Fruit fly (Drosophila melanogaster) whole organism, embryonic: ENCODE data around the gene Claspin.

Experiments used
- Abd-B ChIP-seq: fragments of 200-800 bp; sonication (Bioruptor generic); optimal IDR thresholded peaks from 2 replicates; lab custom pipeline; 2018; ENCODE audit warnings: missing biosample characterization, mild to moderate bottlenecking, missing genetic modification characterization, moderate library complexity
- CG10274 ChIP-seq: fragments of 200-800 bp; sonication (Bioruptor generic); optimal IDR thresholded peaks from 3 replicates; lab custom pipeline; 2017; ENCODE audit warnings: missing biosample characterization, mild to moderate bottlenecking, missing genetic modification characterization
- CG11247 ChIP-seq: fragments of 200-800 bp; sonication (Bioruptor generic); IDR thresholded peaks from 2 replicates; pipeline ENCODE4 v1.3.6; 2022; ENCODE audit warnings: missing biosample characterization, missing genetic modification characterization
- CG12155 ChIP-seq: fragments of 200-800 bp; sonication (Bioruptor generic); optimal IDR thresholded peaks from 3 replicates; lab custom pipeline; 2016; ENCODE audit warnings: missing biosample characterization, missing genetic modification characterization
- CG12299 ChIP-seq: fragments of 200-800 bp; sonication (Bioruptor generic); optimal IDR thresholded peaks from 2 replicates; lab custom pipeline; 2018; ENCODE audit warnings: missing biosample characterization, mild to moderate bottlenecking, missing genetic modification characterization
- CG15479 ChIP-seq: fragments of 200-800 bp; sonication (Bioruptor generic); optimal IDR thresholded peaks from 3 replicates; lab custom pipeline; 2019; ENCODE audit warnings: missing biosample characterization, mild to moderate bottlenecking, missing genetic modification characterization, moderate library complexity
- CG15514 ChIP-seq: fragments of 200-800 bp; sonication (Bioruptor generic); optimal IDR thresholded peaks from 3 replicates; lab custom pipeline; 2017; ENCODE audit warnings: missing biosample characterization, missing genetic modification characterization, mild to moderate bottlenecking, moderate library complexity, missing genetic modification reagents
- CG1647 ChIP-seq: fragments of 200-800 bp; sonication (Bioruptor generic); optimal IDR thresholded peaks from 3 replicates; lab custom pipeline; 2016; ENCODE audit warnings: missing biosample characterization, missing genetic modification characterization
- CG17361 ChIP-seq: fragments of 200-800 bp; sonication (Bioruptor generic); IDR thresholded peaks from 3 replicates; pipeline ENCODE4 v1.3.6; 2022; ENCODE audit warnings: missing biosample characterization, missing genetic modification characterization
- CG18262 ChIP-seq: fragments of 200-800 bp; optimal IDR thresholded peaks from 3 replicates; lab custom pipeline; 2019; ENCODE audit warnings: missing biosample characterization, mild to moderate bottlenecking, missing genetic modification characterization, moderate library complexity
- CG4328 ChIP-seq: fragments of 200-800 bp; sonication (Bioruptor generic); optimal IDR thresholded peaks from 3 replicates; lab custom pipeline; 2017; ENCODE audit warnings: missing biosample characterization, missing genetic modification reagents, missing genetic modification characterization
- CG4820 ChIP-seq: fragments of 200-800 bp; sonication (Bioruptor generic); optimal IDR thresholded peaks from 3 replicates; lab custom pipeline; 2016; ENCODE audit warnings: missing biosample characterization, missing genetic modification characterization
- CG6654 ChIP-seq: fragments of 200-800 bp; sonication (Bioruptor generic); optimal IDR thresholded peaks from 2 replicates; lab custom pipeline; 2017; ENCODE audit warnings: missing biosample characterization, mild to moderate bottlenecking, missing genetic modification characterization
- CG6689 ChIP-seq: fragments of 200-800 bp; sonication (Bioruptor generic); IDR thresholded peaks from 2 replicates; pipeline ENCODE4 v1.3.6; 2022; ENCODE audit warnings: missing biosample characterization, missing genetic modification characterization
- CoRest ChIP-seq: fragments of 200-800 bp; sonication (Bioruptor generic); optimal IDR thresholded peaks from 3 replicates; lab custom pipeline; 2018; ENCODE audit warnings: missing biosample characterization, mild to moderate bottlenecking, missing genetic modification characterization, moderate library complexity
- CrebB ChIP-seq: fragments of 200-800 bp; sonication (Bioruptor generic); optimal IDR thresholded peaks from 3 replicates; lab custom pipeline; 2018; ENCODE audit warnings: missing biosample characterization, mild to moderate bottlenecking, missing genetic modification characterization
- D ChIP-seq, 2 experiments: fragments of 200-800 bp in 1 of 2; fragments of >200 bp in 1 of 2; sonication (Bioruptor generic) in 1 of 2; optimal IDR thresholded peaks; 2 replicates in 1 of 2; 3 replicates in 1 of 2; lab custom pipeline; 2017; ENCODE audit warnings: mild to moderate bottlenecking in 1 of 2, missing biosample characterization in 1 of 2, missing genetic modification characterization in 1 of 2, missing genetic modification reagents in 1 of 2
- Dp ChIP-seq: fragments of 200-800 bp; sonication (Bioruptor generic); optimal IDR thresholded peaks from 2 replicates; lab custom pipeline; 2018; ENCODE audit warnings: missing biosample characterization, mild to moderate bottlenecking, missing genetic modification characterization, moderate library complexity
- E2f1 ChIP-seq: fragments of 200-800 bp; sonication (Bioruptor generic); IDR thresholded peaks from 2 replicates; pipeline ENCODE4 v1.3.6; 2022; ENCODE audit warnings: missing biosample characterization, missing genetic modification characterization
- Fer3 ChIP-seq: fragments of 200-800 bp; sonication (Bioruptor generic); optimal IDR thresholded peaks from 2 replicates; lab custom pipeline; 2018; ENCODE audit warnings: missing biosample characterization, mild to moderate bottlenecking, missing genetic modification characterization, moderate library complexity
- Gug ChIP-seq: fragments of 200-800 bp; sonication (Bioruptor generic); IDR thresholded peaks from 4 replicates; pipeline ENCODE4 v1.3.6; 2022; ENCODE audit warnings: missing biosample characterization, missing genetic modification characterization
- HLHmδ ChIP-seq: fragments of 200-800 bp; sonication (Bioruptor generic); optimal IDR thresholded peaks from 2 replicates; lab custom pipeline; 2018; ENCODE audit warnings: missing biosample characterization, mild to moderate bottlenecking, missing genetic modification characterization, moderate library complexity
- Hmr ChIP-seq: fragments of 200-800 bp; sonication (Bioruptor generic); optimal IDR thresholded peaks from 3 replicates; lab custom pipeline; 2017; ENCODE audit warnings: mild to moderate bottlenecking, missing biosample characterization, missing genetic modification reagents, missing genetic modification characterization
- Mad ChIP-seq: fragments of 200-800 bp; sonication (Bioruptor generic); optimal IDR thresholded peaks from 2 replicates; lab custom pipeline; 2016; ENCODE audit warnings: missing biosample characterization, missing genetic modification characterization
- Meics ChIP-seq: fragments of 200-800 bp; sonication (Bioruptor generic); optimal IDR thresholded peaks from 2 replicates; lab custom pipeline; 2017; ENCODE audit warnings: missing biosample characterization, mild to moderate bottlenecking, missing genetic modification characterization
- NFAT ChIP-seq: fragments of 200-800 bp; sonication (Bioruptor generic); IDR thresholded peaks from 2 replicates; pipeline ENCODE4 v1.3.6; 2022; ENCODE audit warnings: missing biosample characterization, missing genetic modification characterization
- Oli ChIP-seq: fragments of 200-800 bp; sonication (Bioruptor generic); optimal IDR thresholded peaks from 2 replicates; lab custom pipeline; 2018; ENCODE audit warnings: missing biosample characterization, mild to moderate bottlenecking, missing genetic modification characterization, moderate library complexity
- Optix ChIP-seq: fragments of 200-800 bp; sonication (Bioruptor generic); IDR thresholded peaks from 3 replicates; pipeline ENCODE4 v1.3.6; 2022; ENCODE audit warnings: missing biosample characterization, missing genetic modification characterization
- Ravus ChIP-seq: fragments of 200-800 bp; sonication (Bioruptor generic); IDR thresholded peaks from 2 replicates; pipeline ENCODE4 v1.3.6; 2022; ENCODE audit warnings: missing biosample characterization, missing genetic modification characterization
- Sox102F ChIP-seq: fragments of 200-800 bp; sonication (Bioruptor generic); optimal IDR thresholded peaks from 2 replicates; lab custom pipeline; 2018; ENCODE audit warnings: missing biosample characterization, mild to moderate bottlenecking, missing genetic modification characterization, moderate library complexity
- Usf ChIP-seq: fragments of 200-800 bp; sonication (Bioruptor generic); optimal IDR thresholded peaks from 2 replicates; lab custom pipeline; 2017; ENCODE audit warnings: missing genotype, missing biosample characterization, missing genetic modification characterization
- ash1 ChIP-seq: fragments of 200-800 bp; sonication (Bioruptor generic); optimal IDR thresholded peaks from 2 replicates; lab custom pipeline; 2018; ENCODE audit warnings: missing biosample characterization, mild to moderate bottlenecking, missing genetic modification characterization
- bbx ChIP-seq: fragments of 200-800 bp; sonication (Bioruptor generic); IDR thresholded peaks from 2 replicates; pipeline ENCODE4 v1.3.6; 2022; ENCODE audit warnings: missing biosample characterization, missing genetic modification characterization; ENCODE audit not compliant: partially characterized antibody
- corto ChIP-seq: fragments of 200-800 bp; sonication (Bioruptor generic); optimal IDR thresholded peaks from 2 replicates; lab custom pipeline; 2016; ENCODE audit warnings: missing biosample characterization, mild to moderate bottlenecking, missing genetic modification characterization, moderate library complexity
- croc ChIP-seq: fragments of 200-800 bp; sonication (Bioruptor generic); conservative IDR thresholded peaks from 3 replicates; pipeline ENCODE4 v1.3.6; 2022; ENCODE audit warnings: missing biosample characterization, missing genetic modification characterization
- disco-r ChIP-seq: fragments of 200-800 bp; sonication (Bioruptor generic); optimal IDR thresholded peaks from 2 replicates; lab custom pipeline; 2016; ENCODE audit warnings: missing biosample characterization, missing genetic modification characterization
- dysf ChIP-seq: fragments of 200-800 bp; sonication (Bioruptor generic); IDR thresholded peaks from 3 replicates; pipeline ENCODE4 v1.3.6; 2022; ENCODE audit warnings: missing biosample characterization, missing genetic modification characterization
- en ChIP-seq: fragments of 200-800 bp; sonication (Bioruptor generic); optimal IDR thresholded peaks from 2 replicates; lab custom pipeline; 2016; ENCODE audit warnings: missing biosample characterization, missing genetic modification characterization
- fru ChIP-seq: fragments of >200 bp; optimal IDR thresholded peaks from 2 replicates; lab custom pipeline; 2017
- gce ChIP-seq: fragments of 200-800 bp; sonication (Bioruptor generic); IDR thresholded peaks from 3 replicates; pipeline ENCODE4 v1.3.6; 2022; ENCODE audit warnings: missing biosample characterization, missing genetic modification characterization
- insv ChIP-seq, 2 experiments: fragments of 200-800 bp; sonication (Bioruptor generic); optimal IDR thresholded peaks; 3 replicates each; lab custom pipeline; 2016 to 2018; ENCODE audit warnings: missing biosample characterization in 2 of 2, missing genetic modification characterization in 2 of 2
- nau ChIP-seq: fragments of 200-800 bp; sonication (Bioruptor generic); optimal IDR thresholded peaks from 3 replicates; lab custom pipeline; 2017; ENCODE audit warnings: missing biosample characterization, mild to moderate bottlenecking, missing genetic modification characterization, missing genetic modification reagents
- nmo ChIP-seq: fragments of 200-800 bp; sonication (Bioruptor generic); optimal IDR thresholded peaks from 2 replicates; lab custom pipeline; 2018; ENCODE audit warnings: missing biosample characterization, mild to moderate bottlenecking, missing genetic modification characterization, moderate library complexity
- pb ChIP-seq: fragments of 200-800 bp; sonication (Bioruptor generic); optimal IDR thresholded peaks from 3 replicates; lab custom pipeline; 2016; ENCODE audit warnings: missing biosample characterization, missing genetic modification characterization
- phol ChIP-seq: fragments of 200-800 bp; sonication (Bioruptor generic); optimal IDR thresholded peaks from 3 replicates; lab custom pipeline; 2018; ENCODE audit warnings: missing biosample characterization, mild to moderate bottlenecking, missing genetic modification characterization, moderate library complexity
- repo ChIP-seq: fragments of 200-800 bp; sonication (Bioruptor generic); optimal IDR thresholded peaks from 2 replicates; lab custom pipeline; 2016; ENCODE audit warnings: missing biosample characterization, missing genetic modification characterization
- sd ChIP-seq: fragments of 200-800 bp; sonication (Bioruptor generic); optimal IDR thresholded peaks from 3 replicates; lab custom pipeline; 2018; ENCODE audit warnings: missing biosample characterization, mild to moderate bottlenecking, missing genetic modification characterization, moderate library complexity
- sqz ChIP-seq: fragments of 200-800 bp; sonication (Bioruptor generic); optimal IDR thresholded peaks from 3 replicates; lab custom pipeline; 2018; ENCODE audit warnings: missing biosample characterization, mild to moderate bottlenecking, missing genetic modification characterization
- tap ChIP-seq: fragments of 200-800 bp; optimal IDR thresholded peaks from 3 replicates; lab custom pipeline; 2019; ENCODE audit warnings: missing biosample characterization, mild to moderate bottlenecking, missing genetic modification characterization, moderate library complexity
- tin ChIP-seq: fragments of 200-800 bp; sonication (Bioruptor generic); optimal IDR thresholded peaks from 3 replicates; lab custom pipeline; 2016; ENCODE audit warnings: missing biosample characterization, missing genetic modification characterization
- zf30C ChIP-seq: fragments of 200-800 bp; sonication (Bioruptor generic); optimal IDR thresholded peaks from 3 replicates; lab custom pipeline; 2018; ENCODE audit warnings: missing biosample characterization, mild to moderate bottlenecking, missing genetic modification characterization

Claspin gene

dm6 chr3L:4269920-4270319, 43.4 kb upstream of the Claspin start (continued):
- TF ChIP-seq Optix (GFP tag; lab: Robert Waterston, UW) (no peak; the same call in 2 of the 3 replicates), Oli (peak; percentile 83), repo (GFP tag; lab: Kevin White, UChicago) (no peak), CG12299 (tag; lab: Kevin White, UChicago) (peak; percentile 63), CG4328 (GFP tag; lab: Kevin White, UChicago) (peak; percentile 44), HLHmδ (GFP tag; lab: Kevin White, UChicago) (no peak), Gug (GFP tag; lab: Robert Waterston, UW) (0 out of 4 replicates have a peak, but pooled peaks have one; percentile 8), CG4820 (peak; percentile 11), CG18262 (tag; lab: Kevin White, UChicago) (peak; percentile 85), Meics (GFP tag; lab: Kevin White, UChicago) (peak; percentile 67), nau (GFP tag; lab: Kevin White, UChicago) (no peak), Abd-B (GFP tag; lab: Kevin White, UChicago) (peak; percentile 65), insv (GFP tag; optimal IDR thresholded peaks at IDR 0.05; lab: Kevin White, UChicago) (no peak), Fer3 (peak; percentile 70), Mad (GFP tag; lab: Kevin White, UChicago) (no peak), phol (tag; lab: Kevin White, UChicago) (peak; percentile 81), nmo (GFP tag; lab: Kevin White, UChicago) (peak; percentile 81), en (GFP tag; lab: Kevin White, UChicago) (no peak), CG15514 (peak; percentile 20), Hmr (GFP tag; lab: Kevin White, UChicago) (peak; percentile 65), disco-r (GFP tag; lab: Kevin White, UChicago) (no peak), bbx (GFP tag; lab: Robert Waterston, UW) (no peak), tap (peak; percentile 81), croc (GFP tag; lab: Robert Waterston, UW) (peak; percentile 60), corto (GFP tag; lab: Kevin White, UChicago) (no peak), E2f1 (GFP tag; lab: Robert Waterston, UW) (peak; percentile 50), ash1 (GFP tag; lab: Kevin White, UChicago) (no peak), Dp (no peak), dysf (GFP tag; lab: Robert Waterston, UW) (peak; percentile 80), CG1647 (GFP tag; lab: Kevin White, UChicago) (no peak), pb (GFP tag; lab: Kevin White, UChicago) (no peak), CoRest (tag; lab: Kevin White, UChicago) (peak; percentile 84), Usf (peak; percentile 15), NFAT (no peak), CG12155 (GFP tag; lab: Kevin White, UChicago) (no peak), CG6654 (no peak), fru (lab: Kevin White, UChicago) (no peak), CG15479 (GFP tag; lab: Kevin White, UChicago) (no peak), CrebB (tag; lab: Kevin White, UChicago) (peak; percentile 60), gce (peak; percentile 61; the same call in 1 of the 3 replicates), sd (peak; percentile 33), tin (GFP tag; lab: Kevin White, UChicago) (peak; percentile 44), Ravus (GFP tag; lab: Robert Waterston, UW) (no peak), zf30C (GFP tag; lab: Kevin White, UChicago) (no peak), sqz (GFP tag; lab: Kevin White, UChicago) (peak; percentile 44), CG6689 (GFP tag; lab: Robert Waterston, UW) (peak; percentile 77), CG17361 (GFP tag; lab: Robert Waterston, UW) (peak; percentile 86), CG10274 (no peak), Sox102F (GFP tag; lab: Kevin White, UChicago) (no peak), D (optimal IDR thresholded peaks at IDR 0.05; lab: Kevin White, UChicago) (no peak), D (GFP tag; optimal IDR thresholded peaks at IDR 0.05; lab: Kevin White, UChicago) (peak; percentile 71), CG11247 (GFP tag; lab: Robert Waterston, UW) (no peak)
